Fruit fly (Drosophila melanogaster): ENCODE results near the gene Hpf1.

Gene Hpf1

DNA sequence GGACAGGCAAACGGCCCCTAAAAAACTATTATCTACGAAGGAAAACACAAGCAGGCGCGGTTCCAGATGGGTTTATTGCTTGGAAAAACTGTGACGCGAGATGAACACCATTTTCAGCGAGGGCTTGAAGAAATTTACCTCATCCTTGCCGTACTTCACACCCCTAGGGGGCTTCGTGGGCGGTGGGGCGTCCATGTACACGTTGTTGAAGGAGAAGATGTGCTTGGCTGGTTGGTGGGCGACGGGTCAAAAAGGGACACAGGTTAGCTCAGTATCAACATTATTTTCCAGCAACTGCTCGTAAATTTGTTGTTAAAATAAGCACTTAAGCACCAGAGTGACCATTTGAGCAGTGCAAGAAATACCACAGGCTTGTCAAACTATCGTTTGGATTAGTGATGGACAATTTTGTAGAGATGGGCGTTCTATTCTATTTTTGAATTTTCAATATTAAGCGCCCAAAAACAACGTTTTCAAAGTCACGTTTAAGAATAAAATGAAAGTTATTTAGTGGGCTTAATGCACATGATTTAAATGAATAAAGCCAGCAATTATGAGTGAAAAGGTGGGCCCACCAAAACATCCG lies 33.0 kb upstream of the Hpf1 start, which contains the start of gene Sec8 (continued):
- TF ChIP-seq CG13894 (tag; optimal IDR thresholded peaks at IDR 0.05) = no peak
- TF ChIP-seq CG8924 (tag; optimal IDR thresholded peaks at IDR 0.05) = peak; percentile 53
- no peak for TF ChIP-seq CrebB (tag; optimal IDR thresholded peaks at IDR 0.05)
- no peak for TF ChIP-seq CG13296 (GFP tag; optimal IDR thresholded peaks at IDR 0.05)
- no peak for TF ChIP-seq CG16815 (GFP tag; optimal IDR thresholded peaks at IDR 0.05)
- no peak for TF ChIP-seq CG6765 (GFP tag; optimal IDR thresholded peaks at IDR 0.05)
- TF ChIP-seq CTCF (GFP tag; optimal IDR thresholded peaks at IDR 0.05) = no peak
- no peak for TF ChIP-seq fd102C (GFP tag; optimal IDR thresholded peaks at IDR 0.05)
- TF ChIP-seq salm (tag; optimal IDR thresholded peaks at IDR 0.05) = no peak
- no peak for TF ChIP-seq CG2199 (GFP tag; IDR thresholded peaks at IDR 0.05)
- TF ChIP-seq CG10431 (GFP tag; optimal IDR thresholded peaks at IDR 0.05) = no peak
- peak; percentile 36 for TF ChIP-seq CG8290 (GFP tag; optimal IDR thresholded peaks at IDR 0.05)
- TF ChIP-seq CG8290 (tag; optimal IDR thresholded peaks at IDR 0.05) = no peak
- TF ChIP-seq CG31441 (GFP tag; IDR thresholded peaks at IDR 0.05) = no peak
- TF ChIP-seq CG7357 (GFP tag; IDR thresholded peaks at IDR 0.05) = no peak
- no peak for TF ChIP-seq croc (GFP tag; conservative IDR thresholded peaks at IDR 0.05)
- no peak for TF ChIP-seq toy (GFP tag; IDR thresholded peaks at IDR 0.05)
- peak; percentile 81 for TF ChIP-seq Myb (GFP tag; optimal IDR thresholded peaks at IDR 0.05)
- peak; percentile 27 for TF ChIP-seq CG12744 (GFP tag; optimal IDR thresholded peaks at IDR 0.05)
- peak; percentile 93 for TF ChIP-seq Med (GFP tag)
- TF ChIP-seq H15 (GFP tag; IDR thresholded peaks at IDR 0.05) = no peak
- TF ChIP-seq CG9609 (GFP tag; optimal IDR thresholded peaks at IDR 0.05) = peak; percentile 24
- peak; percentile 64 for TF ChIP-seq mam (GFP tag; optimal IDR thresholded peaks at IDR 0.05)
- TF ChIP-seq CG3838 (GFP tag; optimal IDR thresholded peaks at IDR 0.05) = no peak
- no peak for TF ChIP-seq Xrp1 (GFP tag; IDR thresholded peaks at IDR 0.05)
- TF ChIP-seq Aef1 (GFP tag; IDR thresholded peaks at IDR 0.05) = 0 out of 3 replicates have a peak, but pooled peaks have one; percentile 31
- no peak for TF ChIP-seq wdn (GFP tag; IDR thresholded peaks at IDR 0.05)
- no peak for TF ChIP-seq bsh (GFP tag; optimal IDR thresholded peaks at IDR 0.05)
- no peak for TF ChIP-seq ap (GFP tag; IDR thresholded peaks at IDR 0.05)
- TF ChIP-seq CG1529 (GFP tag; optimal IDR thresholded peaks at IDR 0.05) = no peak
- TF ChIP-seq CG8478 (optimal IDR thresholded peaks at IDR 0.05) = no peak
- peak; percentile 90 for TF ChIP-seq CG16813 (GFP tag; IDR thresholded peaks at IDR 0.05; ENCODE audit: partially characterized antibody)
- TF ChIP-seq CG18599 (GFP tag; optimal IDR thresholded peaks at IDR 0.05) = no peak
- peak; percentile 83 for TF ChIP-seq Dll (GFP tag; IDR thresholded peaks at IDR 0.05; ENCODE audit: partially characterized antibody)
- no peak for TF ChIP-seq CG12104 (GFP tag; optimal IDR thresholded peaks at IDR 0.05)
- no peak for TF ChIP-seq Oli (tag; optimal IDR thresholded peaks at IDR 0.05)
- TF ChIP-seq CG42726 (GFP tag; IDR thresholded peaks at IDR 0.05; ENCODE audit: partially characterized antibody) = peak; percentile 79
- TF ChIP-seq seq (GFP tag; IDR thresholded peaks at IDR 0.05) = no peak
- 0 out of 2 replicates have a peak, but pooled peaks have one; percentile 34 for TF ChIP-seq ranshi (GFP tag; IDR thresholded peaks at IDR 0.05)
- TF ChIP-seq Lhr (GFP tag; optimal IDR thresholded peaks at IDR 0.05) = peak; percentile 77
- no peak for TF ChIP-seq Hr3 (GFP tag; optimal IDR thresholded peaks at IDR 0.05)
- no peak for TF ChIP-seq CG2889 (GFP tag; IDR thresholded peaks at IDR 0.05)
- no peak for TF ChIP-seq Trl (optimal IDR thresholded peaks at IDR 0.05)
- TF ChIP-seq Trl (GFP tag; optimal IDR thresholded peaks at IDR 0.05) = peak; percentile 23
- TF ChIP-seq sima (GFP tag; optimal IDR thresholded peaks at IDR 0.05) = no peak
- peak; percentile 68 for TF ChIP-seq YL-1 (GFP tag; optimal IDR thresholded peaks at IDR 0.05)
- no peak for TF ChIP-seq H2.0 (GFP tag; IDR thresholded peaks at IDR 0.05)
- no peak for TF ChIP-seq CG17612 (GFP tag; IDR thresholded peaks at IDR 0.05)
- no peak for TF ChIP-seq dati (GFP tag; IDR thresholded peaks at IDR 0.05)
- peak; percentile 91 for TF ChIP-seq Bgb (GFP tag; IDR thresholded peaks at IDR 0.05; ENCODE audit: partially characterized antibody)
- no peak for TF ChIP-seq CG15601 (tag; optimal IDR thresholded peaks at IDR 0.05)
- no peak for TF ChIP-seq CG9437 (GFP tag; optimal IDR thresholded peaks at IDR 0.05)
- no peak for TF ChIP-seq Hr39 (optimal IDR thresholded peaks at IDR 0.05)

All from whole organism, embryonic.